Worm (Caenorhabditis elegans) whole organism, late embryonic: ENCODE measurements around the gene B0222.15.

ENCODE experiments used
- F13H6.1 ChIP-seq: sonication (generic microtip); optimal IDR thresholded peaks from 2 replicates; lab custom pipeline; 2016; ENCODE audit warnings: missing genetic modification characterization, missing compliant biosample characterization
- dve-1 ChIP-seq: sonication (generic microtip); optimal IDR thresholded peaks from 2 replicates; lab custom pipeline; 2017; ENCODE audit warnings: antibody characterized with exemption, mild to moderate bottlenecking, missing genetic modification characterization, missing compliant biosample characterization
- fkh-10 ChIP-seq: fragments of 150-350 bp; optimal IDR thresholded peaks from 2 replicates; lab custom pipeline; 2014; ENCODE audit warnings: missing biosample characterization, missing genetic modification reagents, missing genetic modification characterization
- lin-11 ChIP-seq: fragments of 200-800 bp; sonication (Bioruptor generic); optimal IDR thresholded peaks from 2 replicates; lab custom pipeline; 2018; ENCODE audit warnings: mild to moderate bottlenecking, missing genetic modification characterization, missing compliant biosample characterization
- pha-2 ChIP-seq: sonication (generic microtip); optimal IDR thresholded peaks from 2 replicates; lab custom pipeline; 2017; ENCODE audit warnings: mild to moderate bottlenecking, missing genetic modification characterization, missing compliant biosample characterization
- pqm-1 ChIP-seq: sonication (generic microtip); optimal IDR thresholded peaks from 2 replicates; lab custom pipeline; 2016; ENCODE audit warnings: missing genetic modification characterization, missing compliant biosample characterization
- pros-1 ChIP-seq: fragments of 150-350 bp; optimal IDR thresholded peaks from 2 replicates; lab custom pipeline; 2014; ENCODE audit warnings: missing biosample characterization, missing genetic modification reagents, missing genetic modification characterization
- sox-2 ChIP-seq: fragments of 200-800 bp; sonication (Bioruptor generic); IDR thresholded peaks from 2 replicates; pipeline ENCODE4 v1.3.6; 2022; ENCODE audit warnings: missing genetic modification reagents, missing genetic modification characterization, missing compliant biosample characterization
- tbx-2 ChIP-seq: sonication (generic microtip); optimal IDR thresholded peaks from 2 replicates; lab custom pipeline; 2016; ENCODE audit warnings: missing genetic modification characterization, missing compliant biosample characterization

ce11 chrV:9194055-9194454 lies 37.5 kb upstream of the B0222.15 start:
- no peak for TF ChIP-seq pqm-1
- no peak for TF ChIP-seq fkh-10
- no peak for TF ChIP-seq F13H6.1 (tag; lab: Kevin White, UChicago)
- TF ChIP-seq pha-2 (tag; lab: Kevin White, UChicago), result no peak
- TF ChIP-seq pros-1 (tag; lab: Kevin White, UChicago), result no peak
- TF ChIP-seq dve-1 (tag; lab: Kevin White, UChicago), result no peak
- no peak for TF ChIP-seq lin-11 (tag; lab: Kevin White, UChicago)
- no peak for TF ChIP-seq sox-2 (GFP tag; lab: Robert Waterston, UW)
- no peak for TF ChIP-seq tbx-2 (tag; lab: Kevin White, UChicago)
